Fruit fly (Drosophila melanogaster): Measurements from ENCODE around the gene GckIII.

The GckIII gene

DNA sequence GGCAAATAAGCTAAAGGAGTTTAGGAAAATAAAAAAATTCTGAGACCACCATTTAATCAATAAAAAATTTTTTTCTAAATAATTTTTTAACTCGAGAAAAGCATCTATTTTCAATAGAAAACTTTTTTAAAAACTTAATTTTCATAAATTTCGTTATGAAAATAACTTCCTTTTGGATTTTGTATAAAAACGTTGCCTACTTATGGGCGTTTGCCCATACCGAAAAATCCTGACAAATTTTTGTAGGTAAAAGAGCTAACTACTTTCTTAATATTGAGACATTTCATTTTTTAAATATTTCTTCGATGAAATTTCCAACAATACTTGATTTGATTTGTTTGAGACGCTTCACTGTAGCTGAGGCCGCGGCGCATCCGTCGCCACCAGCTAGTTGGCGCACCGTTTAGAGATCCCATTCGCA lies 25.1 kb upstream of the GckIII start (continued):
- peak; percentile 51 for TF ChIP-seq Hmr (GFP tag; optimal IDR thresholded peaks at IDR 0.05)
- no peak for TF ChIP-seq gro (GFP tag; optimal IDR thresholded peaks at IDR 0.05)
- TF ChIP-seq CG18764 (GFP tag; optimal IDR thresholded peaks at IDR 0.05) = no peak
- TF ChIP-seq CG8359 (GFP tag; optimal IDR thresholded peaks at IDR 0.05; ENCODE audit: borderline replicate concordance) = no peak
- TF ChIP-seq CG4404 (GFP tag; IDR thresholded peaks at IDR 0.05) = peak; percentile 32; the same call in 1 of the 2 replicates
- no peak for TF ChIP-seq CG11093 (GFP tag; IDR thresholded peaks at IDR 0.05)
- no peak for TF ChIP-seq CG1603 (tag; optimal IDR thresholded peaks at IDR 0.05)
- TF ChIP-seq CG9817 (tag; optimal IDR thresholded peaks at IDR 0.05) = peak; percentile 3
- TF ChIP-seq Bdp1 (GFP tag; optimal IDR thresholded peaks at IDR 0.05) = no peak
- TF ChIP-seq CG12236 (GFP tag; optimal IDR thresholded peaks at IDR 0.05) = peak; percentile 32
- no peak for TF ChIP-seq CG4617 (GFP tag; optimal IDR thresholded peaks at IDR 0.05; ENCODE audit: borderline replicate concordance)
- no peak for TF ChIP-seq CG4282 (GFP tag; optimal IDR thresholded peaks at IDR 0.05)
- peak; percentile 30 for TF ChIP-seq CG1233 (GFP tag; optimal IDR thresholded peaks at IDR 0.05)
- peak; percentile 37 for TF ChIP-seq zfh2 (GFP tag; optimal IDR thresholded peaks at IDR 0.05)
- TF ChIP-seq Mad (GFP tag; optimal IDR thresholded peaks at IDR 0.05) = no peak
- TF ChIP-seq CG42726 (GFP tag; IDR thresholded peaks at IDR 0.05; ENCODE audit: partially characterized antibody) = no peak
- no peak for TF ChIP-seq Hand (GFP tag; optimal IDR thresholded peaks at IDR 0.05)
- peak; percentile 37 for TF ChIP-seq CG3407 (GFP tag; optimal IDR thresholded peaks at IDR 0.05)
- TF ChIP-seq cad (GFP tag; optimal IDR thresholded peaks at IDR 0.05) = no peak
- TF ChIP-seq Hey (tag; optimal IDR thresholded peaks at IDR 0.05) = no peak
- TF ChIP-seq onecut (GFP tag; IDR thresholded peaks at IDR 0.05) = no peak
- TF ChIP-seq D19A (tag; optimal IDR thresholded peaks at IDR 0.05) = peak; percentile 33
- TF ChIP-seq CG4730 (GFP tag; IDR thresholded peaks at IDR 0.05) = no peak
- peak; percentile 32; the same call in 1 of the 2 replicates for TF ChIP-seq CG14441 (GFP tag; IDR thresholded peaks at IDR 0.05)
- no peak for TF ChIP-seq vvl (GFP tag; IDR thresholded peaks at IDR 0.05)
- no peak for TF ChIP-seq CG12769 (tag; optimal IDR thresholded peaks at IDR 0.05)
- TF ChIP-seq Xrp1 (GFP tag; IDR thresholded peaks at IDR 0.05) = peak; percentile 66; the same call in 1 of the 2 replicates
- no peak for TF ChIP-seq CG8478 (optimal IDR thresholded peaks at IDR 0.05)
- peak; percentile 57 for TF ChIP-seq Meics (GFP tag; optimal IDR thresholded peaks at IDR 0.05)
- TF ChIP-seq dm (GFP tag; optimal IDR thresholded peaks at IDR 0.05) = no peak
- TF ChIP-seq p53 (GFP tag; optimal IDR thresholded peaks at IDR 0.05) = no peak
- no peak for TF ChIP-seq Fer1 (GFP tag; optimal IDR thresholded peaks at IDR 0.05)
- TF ChIP-seq Ada2b (GFP tag; IDR thresholded peaks at IDR 0.05) = 0 out of 2 replicates have a peak, but pooled peaks have one; percentile 9
- peak; percentile 50 for TF ChIP-seq CG17385 (GFP tag; optimal IDR thresholded peaks at IDR 0.05)
- TF ChIP-seq insv (GFP tag; optimal IDR thresholded peaks at IDR 0.05) = no peak
- TF ChIP-seq CG10462 (GFP tag; optimal IDR thresholded peaks at IDR 0.05) = peak; percentile 17
- no peak for TF ChIP-seq CG6175 (GFP tag; IDR thresholded peaks at IDR 0.05)
- TF ChIP-seq inv (GFP tag; IDR thresholded peaks at IDR 0.05; ENCODE audit: partially characterized antibody) = no peak
- TF ChIP-seq CG10654 (GFP tag; optimal IDR thresholded peaks at IDR 0.05) = peak; percentile 46
- peak; percentile 72 for TF ChIP-seq gem (tag; optimal IDR thresholded peaks at IDR 0.05)
- TF ChIP-seq CG8388 (GFP tag; optimal IDR thresholded peaks at IDR 0.05) = peak; percentile 44
- no peak for TF ChIP-seq ara (GFP tag; IDR thresholded peaks at IDR 0.05)
- peak; percentile 42 for TF ChIP-seq CG11398 (GFP tag; optimal IDR thresholded peaks at IDR 0.05)
- TF ChIP-seq CG3995 (GFP tag; optimal IDR thresholded peaks at IDR 0.05) = no peak
- no peak for TF ChIP-seq zen2 (GFP tag; IDR thresholded peaks at IDR 0.05; ENCODE audit: partially characterized antibody)
- TF ChIP-seq CG2889 (GFP tag; IDR thresholded peaks at IDR 0.05) = no peak
- no peak for TF ChIP-seq CG10543 (GFP tag; optimal IDR thresholded peaks at IDR 0.05)
- no peak for TF ChIP-seq croc (GFP tag; conservative IDR thresholded peaks at IDR 0.05)
- TF ChIP-seq CG6854 (GFP tag; optimal IDR thresholded peaks at IDR 0.05) = no peak
- TF ChIP-seq CG6272 (GFP tag; IDR thresholded peaks at IDR 0.05) = no peak
- no peak for TF ChIP-seq ato (GFP tag; IDR thresholded peaks at IDR 0.05; ENCODE audit: partially characterized antibody)
- TF ChIP-seq CG32532 (GFP tag; IDR thresholded peaks at IDR 0.05) = no peak
